Fruit fly (Drosophila melanogaster) whole organism, embryonic: Measurements from ENCODE around the gene Art9.

ENCODE experiments used
- Atf-2 ChIP-seq: fragments of 200-800 bp; sonication (Bioruptor generic); optimal IDR thresholded peaks from 2 replicates; lab custom pipeline; 2016; ENCODE audit warnings: missing biosample characterization, missing genetic modification characterization
- B-H2 ChIP-seq: fragments of 200-800 bp; sonication (Bioruptor generic); optimal IDR thresholded peaks from 2 replicates; lab custom pipeline; 2018; ENCODE audit warnings: missing biosample characterization, mild to moderate bottlenecking, missing genetic modification characterization
- CG10654 ChIP-seq: fragments of 200-800 bp; sonication (Bioruptor generic); optimal IDR thresholded peaks from 2 replicates; lab custom pipeline; 2016; ENCODE audit warnings: missing biosample characterization, missing genetic modification characterization
- CG10959 ChIP-seq: fragments of 200-800 bp; sonication (Bioruptor generic); IDR thresholded peaks from 2 replicates; pipeline ENCODE4 v1.3.6; 2022; ENCODE audit warnings: missing biosample characterization, missing genetic modification characterization
- CG12236 ChIP-seq: fragments of 200-800 bp; sonication (Bioruptor generic); optimal IDR thresholded peaks from 2 replicates; lab custom pipeline; 2016; ENCODE audit warnings: missing biosample characterization, missing genetic modification characterization
- CG12299 ChIP-seq: fragments of 200-800 bp; sonication (Bioruptor generic); optimal IDR thresholded peaks from 2 replicates; lab custom pipeline; 2018; ENCODE audit warnings: missing biosample characterization, mild to moderate bottlenecking, missing genetic modification characterization
- CG12744 ChIP-seq: fragments of 200-800 bp; sonication (Bioruptor generic); optimal IDR thresholded peaks from 2 replicates; lab custom pipeline; 2016; ENCODE audit warnings: missing biosample characterization, missing genetic modification characterization
- CG14441 ChIP-seq: fragments of 200-800 bp; sonication (Bioruptor generic); IDR thresholded peaks from 2 replicates; pipeline ENCODE4 v1.3.6; 2022; ENCODE audit warnings: missing biosample characterization, missing genetic modification characterization
- CG14710 ChIP-seq: fragments of 200-800 bp; sonication (Bioruptor generic); optimal IDR thresholded peaks from 3 replicates; lab custom pipeline; 2019; ENCODE audit warnings: missing biosample characterization, mild to moderate bottlenecking, missing genetic modification characterization, moderate library complexity
- CG16813 ChIP-seq: fragments of 200-800 bp; sonication (Bioruptor generic); IDR thresholded peaks from 3 replicates; pipeline ENCODE4 v1.3.6; 2022; ENCODE audit warnings: missing biosample characterization, missing genetic modification characterization; ENCODE audit not compliant: partially characterized antibody
- CG2712 ChIP-seq: fragments of 200-800 bp; optimal IDR thresholded peaks from 3 replicates; lab custom pipeline; 2019; ENCODE audit warnings: missing biosample characterization, mild to moderate bottlenecking, missing genetic modification characterization, moderate library complexity
- CG33213 ChIP-seq: fragments of 200-800 bp; sonication (Bioruptor generic); optimal IDR thresholded peaks from 3 replicates; lab custom pipeline; 2016; ENCODE audit warnings: missing biosample characterization, missing genetic modification characterization
- CG3407 ChIP-seq: fragments of 200-800 bp; sonication (Bioruptor generic); optimal IDR thresholded peaks from 2 replicates; lab custom pipeline; 2018; ENCODE audit warnings: missing biosample characterization, mild to moderate bottlenecking, missing genetic modification characterization
- CG4617 ChIP-seq: fragments of 200-800 bp; sonication (Bioruptor generic); optimal IDR thresholded peaks from 3 replicates; lab custom pipeline; 2016; ENCODE audit warnings: missing biosample characterization, missing genetic modification characterization, borderline replicate concordance
- CG4707 ChIP-seq: fragments of 200-800 bp; sonication (Bioruptor generic); optimal IDR thresholded peaks from 2 replicates; lab custom pipeline; 2018; ENCODE audit warnings: missing biosample characterization, mild to moderate bottlenecking, missing genetic modification characterization, moderate library complexity
- CG4730 ChIP-seq: fragments of 200-800 bp; sonication (Bioruptor generic); IDR thresholded peaks from 2 replicates; pipeline ENCODE4 v1.3.6; 2022; ENCODE audit warnings: missing biosample characterization, missing genetic modification characterization
- CG6791 ChIP-seq: fragments of 200-800 bp; sonication (Bioruptor generic); IDR thresholded peaks from 3 replicates; pipeline ENCODE4 v1.3.6; 2022; ENCODE audit warnings: missing biosample characterization, missing genetic modification characterization; ENCODE audit not compliant: partially characterized antibody
- CG7839 ChIP-seq: fragments of 200-800 bp; sonication (Bioruptor generic); optimal IDR thresholded peaks from 3 replicates; lab custom pipeline; 2018; ENCODE audit warnings: missing biosample characterization, mild to moderate bottlenecking, missing genetic modification characterization, moderate library complexity
- CG8089 ChIP-seq: fragments of 200-800 bp; sonication (Bioruptor generic); optimal IDR thresholded peaks from 3 replicates; lab custom pipeline; 2016; ENCODE audit warnings: missing biosample characterization, missing genetic modification characterization
- CG8924 ChIP-seq: fragments of 200-800 bp; optimal IDR thresholded peaks from 3 replicates; lab custom pipeline; 2019; ENCODE audit warnings: missing biosample characterization, mild to moderate bottlenecking, missing genetic modification characterization, moderate library complexity
- CG9727 ChIP-seq: fragments of 200-800 bp; sonication (Bioruptor generic); optimal IDR thresholded peaks from 3 replicates; lab custom pipeline; 2017; ENCODE audit warnings: missing biosample characterization, mild to moderate bottlenecking, missing genetic modification characterization
- Dref ChIP-seq: fragments of 200-800 bp; sonication (Bioruptor generic); IDR thresholded peaks from 2 replicates; pipeline ENCODE4 v1.3.6; 2022; ENCODE audit warnings: missing biosample characterization, missing genetic modification characterization
- E2f1 ChIP-seq: fragments of 200-800 bp; sonication (Bioruptor generic); IDR thresholded peaks from 2 replicates; pipeline ENCODE4 v1.3.6; 2022; ENCODE audit warnings: missing biosample characterization, missing genetic modification characterization
- Eip74EF ChIP-seq, 2 experiments: fragments of 200-800 bp in 1 of 2; fragments of >200 bp in 1 of 2; sonication (Bioruptor generic) in 1 of 2; optimal IDR thresholded peaks; 2 replicates each; lab custom pipeline; 2017 to 2019; ENCODE audit warnings: missing biosample characterization in 2 of 2, missing genetic modification characterization in 2 of 2, mild to moderate bottlenecking in 1 of 2, moderate library complexity in 1 of 2
- Ets97D ChIP-seq: fragments of 200-800 bp; sonication (Bioruptor generic); optimal IDR thresholded peaks from 3 replicates; lab custom pipeline; 2016; ENCODE audit warnings: missing biosample characterization, missing genetic modification characterization
- Gsc ChIP-seq: fragments of 200-800 bp; sonication (Bioruptor generic); IDR thresholded peaks from 2 replicates; pipeline ENCODE4 v1.3.6; 2022; ENCODE audit warnings: missing biosample characterization, missing genetic modification characterization
- H2.0 ChIP-seq: fragments of 200-800 bp; sonication (Bioruptor generic); IDR thresholded peaks from 2 replicates; pipeline ENCODE4 v1.3.6; 2022; ENCODE audit warnings: missing biosample characterization, missing genetic modification characterization
- Hsf ChIP-seq: fragments of 200-800 bp; sonication (Bioruptor generic); optimal IDR thresholded peaks from 3 replicates; lab custom pipeline; 2016; ENCODE audit warnings: missing biosample characterization, missing genetic modification characterization
- Mad ChIP-seq: fragments of 200-800 bp; sonication (Bioruptor generic); optimal IDR thresholded peaks from 2 replicates; lab custom pipeline; 2016; ENCODE audit warnings: missing biosample characterization, missing genetic modification characterization
- Mes4 ChIP-seq: fragments of 200-800 bp; sonication (Bioruptor generic); optimal IDR thresholded peaks from 2 replicates; lab custom pipeline; 2016; ENCODE audit warnings: missing biosample characterization, missing genetic modification characterization
- NC2β ChIP-seq: fragments of 200-800 bp; sonication (Bioruptor generic); optimal IDR thresholded peaks from 2 replicates; lab custom pipeline; 2016; ENCODE audit warnings: missing biosample characterization, missing genetic modification characterization
- Nf-YC ChIP-seq: fragments of 200-800 bp; optimal IDR thresholded peaks from 3 replicates; lab custom pipeline; 2019; ENCODE audit warnings: missing biosample characterization, mild to moderate bottlenecking, missing genetic modification characterization, moderate library complexity
- Ravus ChIP-seq: fragments of 200-800 bp; sonication (Bioruptor generic); IDR thresholded peaks from 2 replicates; pipeline ENCODE4 v1.3.6; 2022; ENCODE audit warnings: missing biosample characterization, missing genetic modification characterization
- Six4 ChIP-seq: fragments of 200-800 bp; sonication (Bioruptor generic); optimal IDR thresholded peaks from 2 replicates; lab custom pipeline; 2016; ENCODE audit warnings: missing biosample characterization, missing genetic modification characterization
- Sox100B ChIP-seq: fragments of 200-800 bp; sonication (Bioruptor generic); optimal IDR thresholded peaks from 3 replicates; lab custom pipeline; 2018; ENCODE audit warnings: missing biosample characterization, mild to moderate bottlenecking, missing genetic modification characterization
- Sry-δ ChIP-seq: fragments of 200-800 bp; sonication (Bioruptor generic); optimal IDR thresholded peaks from 2 replicates; lab custom pipeline; 2016; ENCODE audit warnings: missing biosample characterization, missing genetic modification characterization
- caup ChIP-seq: fragments of 200-800 bp; sonication (Bioruptor generic); optimal IDR thresholded peaks from 3 replicates; lab custom pipeline; 2017; ENCODE audit warnings: missing biosample characterization, mild to moderate bottlenecking, missing genetic modification characterization, moderate library complexity; ENCODE audit not compliant: severe bottlenecking
- fd3F ChIP-seq: fragments of 200-800 bp; sonication (Bioruptor generic); optimal IDR thresholded peaks from 2 replicates; lab custom pipeline; 2018; ENCODE audit warnings: missing biosample characterization, mild to moderate bottlenecking, missing genetic modification characterization, moderate library complexity
- fd64A ChIP-seq: fragments of 200-800 bp; sonication (Bioruptor generic); optimal IDR thresholded peaks from 3 replicates; lab custom pipeline; 2018; ENCODE audit warnings: missing biosample characterization, mild to moderate bottlenecking, missing genetic modification characterization
- gsb-n ChIP-seq: fragments of 200-800 bp; sonication (Bioruptor generic); optimal IDR thresholded peaks from 3 replicates; lab custom pipeline; 2018; ENCODE audit warnings: missing biosample characterization, mild to moderate bottlenecking, missing genetic modification characterization
- ind ChIP-seq: fragments of 200-800 bp; sonication (Bioruptor generic); optimal IDR thresholded peaks from 3 replicates; lab custom pipeline; 2016; ENCODE audit warnings: missing biosample characterization, missing genetic modification characterization
- mld ChIP-seq: fragments of 200-800 bp; sonication (Bioruptor generic); IDR thresholded peaks from 3 replicates; pipeline ENCODE4 v1.3.6; 2022; ENCODE audit warnings: missing biosample characterization, missing genetic modification characterization; ENCODE audit not compliant: partially characterized antibody
- oc ChIP-seq: fragments of 200-800 bp; sonication (Bioruptor generic); optimal IDR thresholded peaks from 2 replicates; lab custom pipeline; 2018; ENCODE audit warnings: missing biosample characterization, mild to moderate bottlenecking, missing genetic modification characterization, moderate library complexity
- sens-2 ChIP-seq: fragments of 200-800 bp; sonication (Bioruptor generic); IDR thresholded peaks from 2 replicates; pipeline ENCODE4 v1.3.6; 2022; ENCODE audit warnings: missing biosample characterization, missing genetic modification characterization
- shn ChIP-seq: fragments of 200-800 bp; sonication (Bioruptor generic); optimal IDR thresholded peaks from 3 replicates; lab custom pipeline; 2016; ENCODE audit warnings: missing biosample characterization, missing genetic modification characterization
- sim ChIP-seq: fragments of 200-800 bp; sonication (Bioruptor generic); IDR thresholded peaks from 2 replicates; pipeline ENCODE4 v1.3.6; 2022; ENCODE audit warnings: missing biosample characterization, missing genetic modification characterization
- sima ChIP-seq: fragments of 200-800 bp; sonication (Bioruptor generic); optimal IDR thresholded peaks from 2 replicates; lab custom pipeline; 2016; ENCODE audit warnings: missing biosample characterization, missing genetic modification characterization
- tin ChIP-seq: fragments of 200-800 bp; sonication (Bioruptor generic); optimal IDR thresholded peaks from 3 replicates; lab custom pipeline; 2016; ENCODE audit warnings: missing biosample characterization, missing genetic modification characterization
- tx ChIP-seq: fragments of 200-800 bp; sonication (Bioruptor generic); optimal IDR thresholded peaks from 2 replicates; lab custom pipeline; 2016; ENCODE audit warnings: missing biosample characterization, missing genetic modification characterization
- unpg ChIP-seq: fragments of 200-800 bp; sonication (Bioruptor generic); optimal IDR thresholded peaks from 3 replicates; lab custom pipeline; 2018; ENCODE audit warnings: missing biosample characterization, mild to moderate bottlenecking, missing genetic modification characterization, moderate library complexity
- yki ChIP-seq: fragments of >200 bp; optimal IDR thresholded peaks from 3 replicates; lab custom pipeline; 2018
- zfh1 ChIP-seq: fragments of 200-800 bp; sonication (Bioruptor generic); IDR thresholded peaks from 3 replicates; pipeline ENCODE4 v1.3.6; 2022; ENCODE audit warnings: missing biosample characterization, missing genetic modification characterization

The Art9 gene

DNA sequence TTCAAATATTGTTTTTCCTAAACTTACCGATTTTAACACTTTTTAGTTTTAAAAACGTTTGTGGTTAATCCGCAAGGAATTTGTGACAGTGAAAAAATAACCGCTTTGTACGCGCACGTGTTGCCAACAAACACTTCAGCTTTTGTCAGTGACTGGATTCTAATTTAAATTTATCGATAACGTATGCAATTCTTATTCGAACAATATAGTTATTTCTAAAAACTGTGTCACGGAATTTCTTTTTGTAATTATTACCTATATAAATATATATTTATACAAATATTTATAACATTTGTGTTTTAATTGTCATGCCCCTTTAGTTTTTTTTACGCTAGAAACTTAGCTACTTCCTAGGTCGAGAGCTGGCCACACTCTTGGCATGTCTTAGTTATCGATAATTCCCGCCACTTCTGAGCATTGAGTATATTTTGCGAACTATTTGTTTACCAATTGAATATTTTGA, 21.3 kb upstream of the Art9 start, which contains the start of gene Orc2 (continued):
- no peak for TF ChIP-seq E2f1
- no peak for TF ChIP-seq gsb-n
- TF ChIP-seq CG16813 (GFP tag; lab: Robert Waterston, UW) = peak; percentile 43; the same call in 2 of the 3 replicates
- no peak for TF ChIP-seq CG3407 (GFP tag; lab: Kevin White, UChicago)
- no peak for TF ChIP-seq B-H2 (GFP tag; lab: Kevin White, UChicago)
- no peak for TF ChIP-seq CG14441
- TF ChIP-seq sima (GFP tag; lab: Kevin White, UChicago) = no peak
- no peak for TF ChIP-seq sens-2 (GFP tag; lab: Robert Waterston, UW)
- TF ChIP-seq tx (GFP tag; lab: Kevin White, UChicago) = no peak
- TF ChIP-seq H2.0 (GFP tag; lab: Robert Waterston, UW) = no peak
- TF ChIP-seq CG6791 (GFP tag; lab: Robert Waterston, UW) = peak; percentile 25; the same call in 1 of the 3 replicates
- TF ChIP-seq CG12744 (GFP tag; lab: Kevin White, UChicago) = no peak
- no peak for TF ChIP-seq yki (lab: Kevin White, UChicago)
- TF ChIP-seq CG4730 (GFP tag; lab: Robert Waterston, UW) = no peak
- TF ChIP-seq Atf-2 (GFP tag; lab: Kevin White, UChicago) = no peak
- TF ChIP-seq CG12236 = no peak
- peak; percentile 21 for TF ChIP-seq CG7839
- TF ChIP-seq CG12299 (tag; lab: Kevin White, UChicago) = no peak
- peak; percentile 77 for TF ChIP-seq CG14710 (tag; lab: Kevin White, UChicago)
- no peak for TF ChIP-seq CG9727
- TF ChIP-seq CG10654 (GFP tag; lab: Kevin White, UChicago) = no peak
- peak; percentile 21 for TF ChIP-seq Sry-δ
- no peak for TF ChIP-seq NC2β
- TF ChIP-seq Ravus (GFP tag; lab: Robert Waterston, UW) = no peak
- TF ChIP-seq CG10959 (GFP tag; lab: Robert Waterston, UW) = no peak
- no peak for TF ChIP-seq Hsf (GFP tag; lab: Kevin White, UChicago)
- peak; percentile 60 for TF ChIP-seq oc (tag; lab: Kevin White, UChicago)
- TF ChIP-seq fd3F (GFP tag; lab: Kevin White, UChicago) = no peak
- no peak for TF ChIP-seq unpg (GFP tag; lab: Kevin White, UChicago)
- TF ChIP-seq sim (GFP tag; lab: Robert Waterston, UW) = no peak
- TF ChIP-seq Eip74EF (GFP tag; optimal IDR thresholded peaks at IDR 0.05; lab: Kevin White, UChicago) = no peak
- TF ChIP-seq Nf-YC = peak; percentile 13
- no peak for TF ChIP-seq fd64A
- no peak for TF ChIP-seq Gsc (GFP tag; lab: Robert Waterston, UW)
- no peak for TF ChIP-seq ind (GFP tag; lab: Kevin White, UChicago)
- TF ChIP-seq Six4 (GFP tag; lab: Kevin White, UChicago) = no peak
- peak; percentile 56 for TF ChIP-seq CG2712 (tag; lab: Kevin White, UChicago)
- no peak for TF ChIP-seq Sox100B (GFP tag; lab: Kevin White, UChicago)
- TF ChIP-seq CG8924 (tag; lab: Kevin White, UChicago) = peak; percentile 2
- no peak for TF ChIP-seq shn (GFP tag; lab: Kevin White, UChicago)
- no peak for TF ChIP-seq CG33213 (GFP tag; lab: Kevin White, UChicago)
- no peak for TF ChIP-seq zfh1 (GFP tag; lab: Robert Waterston, UW)
- TF ChIP-seq tin (GFP tag; lab: Kevin White, UChicago) = no peak
- TF ChIP-seq Dref (GFP tag; lab: Robert Waterston, UW) = peak; percentile 82
- no peak for TF ChIP-seq caup (GFP tag; lab: Kevin White, UChicago)
- TF ChIP-seq CG4707 (GFP tag; lab: Kevin White, UChicago) = no peak
- no peak for TF ChIP-seq Mad (GFP tag; lab: Kevin White, UChicago)
- TF ChIP-seq Ets97D (GFP tag; lab: Kevin White, UChicago) = peak; percentile 75
- no peak for TF ChIP-seq mld (GFP tag; lab: Robert Waterston, UW)
- TF ChIP-seq Mes4 = no peak
- no peak for TF ChIP-seq CG4617
- TF ChIP-seq CG8089 (GFP tag; lab: Kevin White, UChicago) = no peak
